Fruit fly (Drosophila melanogaster) whole organism, adult: ENCODE measurements around the gene NC2beta.

Experiments used
- CG12768 ChIP-seq: fragments of 200-800 bp; sonication (Bioruptor generic); optimal IDR thresholded peaks from 2 replicates; lab custom pipeline; 2017; ENCODE audit warnings: missing biosample characterization, missing genetic modification characterization, mild to moderate bottlenecking, moderate library complexity, missing genetic modification reagents
- Hr96 ChIP-seq: fragments of 200-800 bp; sonication (Bioruptor generic); optimal IDR thresholded peaks from 2 replicates; lab custom pipeline; 2016; ENCODE audit warnings: missing biosample characterization, missing genetic modification characterization
- cnc ChIP-seq, 2 experiments: fragments of >200 bp; optimal IDR thresholded peaks; 2 replicates each; lab custom pipeline; 2017

DNA sequence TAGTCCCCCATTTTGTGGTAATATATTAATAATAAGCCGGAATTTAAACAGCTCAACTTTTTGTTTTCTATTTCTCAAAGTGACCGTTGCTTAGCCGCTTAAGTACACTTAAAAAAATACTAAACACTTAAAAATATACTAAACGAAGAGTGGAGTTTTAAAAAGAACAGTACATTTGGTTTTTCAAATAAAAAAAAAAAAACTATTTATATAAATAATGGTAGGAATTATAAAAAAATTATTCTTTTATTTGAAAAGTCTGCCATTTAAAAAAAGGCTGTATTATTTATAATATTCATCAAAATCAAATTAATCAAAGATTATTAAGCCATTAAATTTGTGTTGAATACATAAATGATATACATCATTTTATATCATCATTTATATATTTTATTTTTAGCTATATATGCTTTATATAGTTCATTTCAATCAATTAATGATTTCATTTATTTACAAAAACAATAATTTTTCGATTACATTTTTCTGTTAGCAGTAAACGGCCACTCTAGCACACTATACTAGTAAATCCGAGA is at the start of gene NC2beta, which contains the start of gene Ankrd49:
- TF ChIP-seq cnc (optimal IDR thresholded peaks at IDR 0.05; lab: Kevin White, UChicago) (no peak), Hr96 (GFP tag; lab: Kevin White, UChicago) (no peak), CG12768 (GFP tag; lab: Kevin White, UChicago) (no peak)
